Worm (Caenorhabditis elegans): ENCODE results near the gene srsx-31.

srsx-31 gene

ce11 chrV:11282272-11282671, 27.4 kb upstream of the srsx-31 start, which contains the start of gene gly-20:
TSS of gene gly-20 (plus strand) at chrV:11282572.
- TF ChIP-seq tab-1 (GFP tag; IDR thresholded peaks at IDR 0.05) (no peak), klf-2 (GFP tag; conservative IDR thresholded peaks at IDR 0.05) (no peak), ztf-29 (GFP tag; IDR thresholded peaks at IDR 0.05) (no peak), ref-1 (GFP tag; conservative IDR thresholded peaks at IDR 0.05) (no peak), med-1 (GFP tag; optimal IDR thresholded peaks at IDR 0.05; ENCODE audit: insufficient read depth) (no peak), cog-1 (tag; optimal IDR thresholded peaks at IDR 0.05) (no peak), ztf-23 (GFP tag; IDR thresholded peaks at IDR 0.05) (no peak), flt-1 (GFP tag; IDR thresholded peaks at IDR 0.05) (no peak), T22C8.4 (GFP tag; IDR thresholded peaks at IDR 0.05) (no peak)

ce11 chrV:11281414-11282209, 26.7 kb upstream of the srsx-31 start:
- TF ChIP-seq klf-2 (GFP tag; conservative IDR thresholded peaks at IDR 0.05) (no peak), med-1 (GFP tag; optimal IDR thresholded peaks at IDR 0.05; ENCODE audit: insufficient read depth) (no peak), ref-1 (GFP tag; conservative IDR thresholded peaks at IDR 0.05) (no peak), ztf-29 (GFP tag; IDR thresholded peaks at IDR 0.05) (0 out of 2 replicates have a peak, but pooled peaks have one; percentile 11), T22C8.4 (GFP tag; IDR thresholded peaks at IDR 0.05) (no peak), cog-1 (tag; optimal IDR thresholded peaks at IDR 0.05) (peak; percentile 55), ztf-23 (GFP tag; IDR thresholded peaks at IDR 0.05) (no peak), flt-1 (GFP tag; IDR thresholded peaks at IDR 0.05) (no peak), tab-1 (GFP tag; IDR thresholded peaks at IDR 0.05) (no peak)

- peak; percentile 62 for TF ChIP-seq T22C8.4 (GFP tag; IDR thresholded peaks at IDR 0.05)
- TF ChIP-seq cog-1 (tag; optimal IDR thresholded peaks at IDR 0.05), result no peak
These were observed 24.7 kb upstream of the srsx-31 start for ce11 chrV:11279564-11279963.

ce11 chrV:11272848-11273247, 18.0 kb upstream of the srsx-31 start, which contains the start of gene clec-223:
TSS of gene clec-223 (plus strand) at chrV:11273148.
- no peak for TF ChIP-seq ref-1 (GFP tag; conservative IDR thresholded peaks at IDR 0.05)
- no peak for TF ChIP-seq klf-2 (GFP tag; conservative IDR thresholded peaks at IDR 0.05)
- TF ChIP-seq tab-1 (GFP tag; IDR thresholded peaks at IDR 0.05), result no peak
- no peak for TF ChIP-seq cog-1 (tag; optimal IDR thresholded peaks at IDR 0.05)
- no peak for TF ChIP-seq ztf-29 (GFP tag; IDR thresholded peaks at IDR 0.05)
- no peak for TF ChIP-seq flt-1 (GFP tag; IDR thresholded peaks at IDR 0.05)
- no peak for TF ChIP-seq med-1 (GFP tag; optimal IDR thresholded peaks at IDR 0.05; ENCODE audit: insufficient read depth)
- TF ChIP-seq ztf-23 (GFP tag; IDR thresholded peaks at IDR 0.05), result no peak

- no peak for TF ChIP-seq med-1 (GFP tag; optimal IDR thresholded peaks at IDR 0.05; ENCODE audit: insufficient read depth)
- no peak for TF ChIP-seq flt-1 (GFP tag; IDR thresholded peaks at IDR 0.05)
- TF ChIP-seq cog-1 (tag; optimal IDR thresholded peaks at IDR 0.05), result no peak
- no peak for TF ChIP-seq ref-1 (GFP tag; conservative IDR thresholded peaks at IDR 0.05)
- no peak for TF ChIP-seq ztf-29 (GFP tag; IDR thresholded peaks at IDR 0.05)
These were observed 16.2 kb upstream of the srsx-31 start, which contains the start of gene clec-222 for ce11 chrV:11271051-11271450. TSS of gene clec-222 (plus strand) at chrV:11271351.

- TF ChIP-seq cog-1 (tag; optimal IDR thresholded peaks at IDR 0.05) (no peak), klf-2 (GFP tag; conservative IDR thresholded peaks at IDR 0.05) (no peak), tab-1 (GFP tag; IDR thresholded peaks at IDR 0.05) (no peak), flt-1 (GFP tag; IDR thresholded peaks at IDR 0.05) (no peak), ztf-29 (GFP tag; IDR thresholded peaks at IDR 0.05) (no peak), ztf-23 (GFP tag; IDR thresholded peaks at IDR 0.05) (no peak), T22C8.4 (GFP tag; IDR thresholded peaks at IDR 0.05) (no peak), med-1 (GFP tag; optimal IDR thresholded peaks at IDR 0.05; ENCODE audit: insufficient read depth) (no peak), ref-1 (GFP tag; conservative IDR thresholded peaks at IDR 0.05) (no peak)
These were observed 13.9 kb upstream of the srsx-31 start, which contains the start of gene str-115 for ce11 chrV:11268791-11269190. TSS of gene str-115 (plus strand) at chrV:11269091.

- no peak for TF ChIP-seq tab-1 (GFP tag; IDR thresholded peaks at IDR 0.05)
- TF ChIP-seq cog-1 (tag; optimal IDR thresholded peaks at IDR 0.05), result no peak
- TF ChIP-seq flt-1 (GFP tag; IDR thresholded peaks at IDR 0.05), result no peak
- no peak for TF ChIP-seq klf-2 (GFP tag; conservative IDR thresholded peaks at IDR 0.05)
- TF ChIP-seq ref-1 (GFP tag; conservative IDR thresholded peaks at IDR 0.05), result no peak
- TF ChIP-seq ztf-23 (GFP tag; IDR thresholded peaks at IDR 0.05), result no peak
- TF ChIP-seq med-1 (GFP tag; optimal IDR thresholded peaks at IDR 0.05; ENCODE audit: insufficient read depth), result no peak
These were observed 11.8 kb upstream of the srsx-31 start, which contains the start of gene str-116 for ce11 chrV:11266681-11267080. TSS of gene str-116 (plus strand) at chrV:11266981.

ce11 chrV:11265482-11265881, 10.6 kb upstream of the srsx-31 start, which contains the start of gene cln-3.1:
TSS of gene cln-3.1 (minus strand) at chrV:11265652.
- no peak for TF ChIP-seq ztf-23 (GFP tag; IDR thresholded peaks at IDR 0.05)
- TF ChIP-seq ztf-29 (GFP tag; IDR thresholded peaks at IDR 0.05), result no peak
- no peak for TF ChIP-seq flt-1 (GFP tag; IDR thresholded peaks at IDR 0.05)
- TF ChIP-seq med-1 (GFP tag; optimal IDR thresholded peaks at IDR 0.05; ENCODE audit: insufficient read depth), result no peak
- no peak for TF ChIP-seq T22C8.4 (GFP tag; IDR thresholded peaks at IDR 0.05)
- no peak for TF ChIP-seq tab-1 (GFP tag; IDR thresholded peaks at IDR 0.05)
- no peak for TF ChIP-seq ref-1 (GFP tag; conservative IDR thresholded peaks at IDR 0.05)
- TF ChIP-seq cog-1 (tag; optimal IDR thresholded peaks at IDR 0.05), result no peak
- TF ChIP-seq klf-2 (GFP tag; conservative IDR thresholded peaks at IDR 0.05), result no peak

- no peak for TF ChIP-seq cog-1 (tag; optimal IDR thresholded peaks at IDR 0.05)
- no peak for TF ChIP-seq klf-2 (GFP tag; conservative IDR thresholded peaks at IDR 0.05)
- TF ChIP-seq ztf-29 (GFP tag; IDR thresholded peaks at IDR 0.05), result no peak
- no peak for TF ChIP-seq ref-1 (GFP tag; conservative IDR thresholded peaks at IDR 0.05)
- TF ChIP-seq flt-1 (GFP tag; IDR thresholded peaks at IDR 0.05), result no peak
- no peak for TF ChIP-seq ztf-23 (GFP tag; IDR thresholded peaks at IDR 0.05)
- no peak for TF ChIP-seq med-1 (GFP tag; optimal IDR thresholded peaks at IDR 0.05; ENCODE audit: insufficient read depth)
- no peak for TF ChIP-seq tab-1 (GFP tag; IDR thresholded peaks at IDR 0.05)
- TF ChIP-seq T22C8.4 (GFP tag; IDR thresholded peaks at IDR 0.05), result no peak
These were observed 8.1 kb upstream of the srsx-31 start, which contains the start of gene F07B10.4 for ce11 chrV:11263025-11263424. TSS of gene F07B10.4 (minus strand) at chrV:11263125.

Data from whole organism, midembryonic.